Worm (Caenorhabditis elegans): ENCODE measurements around the gene ocr-1.

The ocr-1 gene

ce11 chrV:10743649-10744048, 20.5 kb upstream of the ocr-1 start, which contains the start of gene srj-22:
Gene srj-22, minus strand, starts transcription at chrV:10743749.
- no peak for TF ChIP-seq ztf-18 (tag; optimal IDR thresholded peaks at IDR 0.05)
- no peak for TF ChIP-seq ekl-4 (GFP tag; IDR thresholded peaks at IDR 0.05)

- TF ChIP-seq madf-10 (tag; optimal IDR thresholded peaks at IDR 0.05): no peak
Observed at ce11 chrV:10745034-10745433, 19.1 kb upstream of the ocr-1 start, which contains the start of gene srj-21. Gene srj-21, plus strand, starts transcription at chrV:10745334.

- TF ChIP-seq B0035.1 (tag; optimal IDR thresholded peaks at IDR 0.05) (no peak), ztf-25 (GFP tag; IDR thresholded peaks at IDR 0.05) (no peak), F49E8.2 (tag; optimal IDR thresholded peaks at IDR 0.05; ENCODE audit: insufficient read depth) (no peak), B0336.3 (GFP tag; IDR thresholded peaks at IDR 0.05) (no peak), T07F8.4 (tag; optimal IDR thresholded peaks at IDR 0.05) (no peak), rec-8 (tag; optimal IDR thresholded peaks at IDR 0.05) (no peak), ztf-18 (tag; optimal IDR thresholded peaks at IDR 0.05) (no peak), ceh-40 (GFP tag; IDR thresholded peaks at IDR 0.05) (no peak), lsl-1 (GFP tag; optimal IDR thresholded peaks at IDR 0.05) (no peak), ceh-58 (GFP tag; IDR thresholded peaks at IDR 0.05) (no peak)
Observed at ce11 chrV:10747263-10747951, 16.8 kb upstream of the ocr-1 start, which contains the start of the genes selt-1.2 and F28H7.2. Gene selt-1.2, minus strand, starts transcription at chrV:10747363. Gene F28H7.2, plus strand, starts transcription at chrV:10747901.

ce11 chrV:10750630-10751029, 13.5 kb upstream of the ocr-1 start, which contains the start of gene F28H7.3:
Gene F28H7.3, minus strand, starts transcription at chrV:10750788.
- TF ChIP-seq B0336.3 (GFP tag; IDR thresholded peaks at IDR 0.05): no peak
- peak; percentile 90 for TF ChIP-seq nhr-80 (tag; optimal IDR thresholded peaks at IDR 0.05)

ce11 chrV:10754050-10754449, 10.1 kb upstream of the ocr-1 start, which contains the start of gene F28H7.7:
Gene F28H7.7, minus strand, starts transcription at chrV:10754150.
- TF ChIP-seq pbrm-1 (GFP tag; IDR thresholded peaks at IDR 0.05) (no peak), hmg-1.2 (GFP tag; IDR thresholded peaks at IDR 0.05) (no peak), sptf-2 (GFP tag; optimal IDR thresholded peaks at IDR 0.05) (no peak), lsl-1 (GFP tag; optimal IDR thresholded peaks at IDR 0.05) (no peak), F33H1.4 (GFP tag; IDR thresholded peaks at IDR 0.05) (no peak), mxl-1 (tag; optimal IDR thresholded peaks at IDR 0.05) (no peak), mcd-1 (GFP tag; IDR thresholded peaks at IDR 0.05) (no peak), unc-62 (GFP tag; optimal IDR thresholded peaks at IDR 0.05) (no peak), die-1 (tag; optimal IDR thresholded peaks at IDR 0.05) (no peak), F57C9.4 (tag; optimal IDR thresholded peaks at IDR 0.05) (no peak), Y56A3A.18 (GFP tag; IDR thresholded peaks at IDR 0.05) (no peak), somi-1 (GFP tag; optimal IDR thresholded peaks at IDR 0.05) (no peak)

ce11 chrV:10756698-10757097, 7.5 kb upstream of the ocr-1 start, which contains the start of gene irld-6:
Gene irld-6, minus strand, starts transcription at chrV:10756798.
- TF ChIP-seq chd-7 (tag; optimal IDR thresholded peaks at IDR 0.05) (no peak), let-526 (GFP tag; IDR thresholded peaks at IDR 0.05) (no peak), F39B2.1 (GFP tag; IDR thresholded peaks at IDR 0.05) (no peak), snpc-1.1 (tag; optimal IDR thresholded peaks at IDR 0.05; ENCODE audit: insufficient read depth) (no peak), cebp-1 (GFP tag; IDR thresholded peaks at IDR 0.05) (no peak), cebp-1 (tag; optimal IDR thresholded peaks at IDR 0.05) (no peak), F57C9.4 (tag; optimal IDR thresholded peaks at IDR 0.05) (no peak), ztf-25 (GFP tag; IDR thresholded peaks at IDR 0.05) (no peak), rpc-1 (optimal IDR thresholded peaks at IDR 0.05) (no peak), rpc-1 (tag; optimal IDR thresholded peaks at IDR 0.05) (no peak), ztf-6 (GFP tag; IDR thresholded peaks at IDR 0.05) (no peak), nfyb-1 (GFP tag; IDR thresholded peaks at IDR 0.05) (no peak), mel-28 (tag; optimal IDR thresholded peaks at IDR 0.05; ENCODE audit: borderline replicate concordance) (no peak), pha-4 (tag; optimal IDR thresholded peaks at IDR 0.05) (no peak), F49E8.2 (tag; optimal IDR thresholded peaks at IDR 0.05; ENCODE audit: insufficient read depth) (no peak), sptf-2 (GFP tag; optimal IDR thresholded peaks at IDR 0.05) (no peak), hlh-12 (tag; optimal IDR thresholded peaks at IDR 0.05) (no peak), K11D2.4 (GFP tag; IDR thresholded peaks at IDR 0.05) (no peak), F37B4.10 (GFP tag; IDR thresholded peaks at IDR 0.05) (no peak), egrh-3 (GFP tag; IDR thresholded peaks at IDR 0.05) (no peak)

All from whole organism, young adult.